Fruit fly (Drosophila melanogaster): Measurements from ENCODE around the gene Amt.

Gene Amt

DNA sequence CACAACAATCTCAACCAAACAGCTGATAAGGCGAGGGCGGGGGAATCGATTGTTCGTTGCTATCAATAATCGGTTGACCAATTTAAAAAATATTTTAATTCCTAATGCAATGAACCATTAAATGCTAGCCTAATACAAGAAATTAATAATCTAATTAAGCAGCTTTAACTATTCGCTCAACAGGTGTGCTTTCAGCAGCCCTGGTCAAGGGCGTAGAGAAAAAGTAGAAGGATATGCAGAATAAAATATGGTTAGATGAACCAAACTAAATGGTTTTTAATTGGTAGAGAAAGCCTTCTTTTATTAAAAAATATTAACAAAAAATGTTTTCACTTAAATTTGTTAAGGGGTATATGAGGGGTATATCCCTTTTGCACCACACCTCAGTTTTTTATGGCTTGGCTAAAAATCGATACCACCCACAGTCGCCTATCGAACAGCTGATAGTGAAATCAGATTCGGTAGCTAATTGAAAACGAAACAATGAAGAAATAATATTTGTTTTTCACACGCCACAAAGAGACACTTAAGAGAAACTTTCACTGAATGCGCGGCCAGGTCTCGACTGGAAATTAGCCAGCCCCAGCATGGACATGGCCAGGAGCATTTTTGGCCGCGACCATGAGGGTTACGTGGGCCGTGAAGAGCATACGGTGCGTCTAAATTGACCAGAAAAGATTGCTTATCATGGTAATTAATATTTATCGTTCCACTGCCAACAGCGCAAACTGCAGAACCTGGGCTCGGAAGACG is 29.9 kb downstream of the Amt start, which contains the start of the genes SIDL and CG12241 (continued):
- TF ChIP-seq CkIIα-i1 (GFP tag; IDR thresholded peaks at IDR 0.05) (no peak), CG17912 (GFP tag; optimal IDR thresholded peaks at IDR 0.05) (no peak), tap (tag; optimal IDR thresholded peaks at IDR 0.05) (no peak), CG4854 (GFP tag; optimal IDR thresholded peaks at IDR 0.05) (peak; percentile 73), pnt (GFP tag; optimal IDR thresholded peaks at IDR 0.05) (peak; percentile 77), CG10565 (GFP tag; optimal IDR thresholded peaks at IDR 0.05) (peak; percentile 16), Gug (GFP tag; IDR thresholded peaks at IDR 0.05) (peak; percentile 93; the same call in 3 of the 4 replicates), btn (GFP tag; optimal IDR thresholded peaks at IDR 0.05) (peak; percentile 37), CG4730 (GFP tag; IDR thresholded peaks at IDR 0.05) (peak; percentile 92), al (GFP tag; IDR thresholded peaks at IDR 0.05) (peak; percentile 94), ranshi (GFP tag; IDR thresholded peaks at IDR 0.05) (peak; percentile 96), nau (GFP tag; optimal IDR thresholded peaks at IDR 0.05) (no peak), ERR (GFP tag; optimal IDR thresholded peaks at IDR 0.05) (peak; percentile 77), nom (GFP tag; optimal IDR thresholded peaks at IDR 0.05) (peak; percentile 75), gfzf (GFP tag; optimal IDR thresholded peaks at IDR 0.05) (peak; percentile 15), scrt (GFP tag; optimal IDR thresholded peaks at IDR 0.05) (peak; percentile 90), ara (GFP tag; IDR thresholded peaks at IDR 0.05) (peak; percentile 90), CG1792 (GFP tag; optimal IDR thresholded peaks at IDR 0.05) (peak; percentile 71), CG5953 (GFP tag; IDR thresholded peaks at IDR 0.05) (no peak), Ets65A (GFP tag) (peak; percentile 98), lov (optimal IDR thresholded peaks at IDR 0.05) (no peak), lov (GFP tag; IDR thresholded peaks at IDR 0.05) (peak; percentile 88), CG3065 (GFP tag; optimal IDR thresholded peaks at IDR 0.05) (peak; percentile 67), CG8281 (tag; optimal IDR thresholded peaks at IDR 0.05) (no peak), CG43689 (GFP tag; IDR thresholded peaks at IDR 0.05) (no peak), nerfin-2 (GFP tag; IDR thresholded peaks at IDR 0.05; ENCODE audit: partially characterized antibody) (no peak), CG16813 (GFP tag; IDR thresholded peaks at IDR 0.05; ENCODE audit: partially characterized antibody) (peak; percentile 16; the same call in 1 of the 3 replicates), gsb-n (tag; optimal IDR thresholded peaks at IDR 0.05) (no peak), gro (GFP tag; optimal IDR thresholded peaks at IDR 0.05) (peak; percentile 91), CG34422 (GFP tag; IDR thresholded peaks at IDR 0.05) (peak; percentile 96), CG9609 (GFP tag; optimal IDR thresholded peaks at IDR 0.05) (peak; percentile 24), CG12299 (tag; optimal IDR thresholded peaks at IDR 0.05) (peak; percentile 48), CG12659 (GFP tag; optimal IDR thresholded peaks at IDR 0.05) (peak; percentile 69), ab (GFP tag; optimal IDR thresholded peaks at IDR 0.05) (no peak), CG31441 (GFP tag; IDR thresholded peaks at IDR 0.05) (peak; percentile 90), CG17802 (tag; optimal IDR thresholded peaks at IDR 0.05) (peak; percentile 42), CG12391 (tag; optimal IDR thresholded peaks at IDR 0.05) (peak; percentile 72), ham (GFP tag; IDR thresholded peaks at IDR 0.05) (no peak), zen2 (GFP tag; IDR thresholded peaks at IDR 0.05; ENCODE audit: partially characterized antibody) (no peak), sob (GFP tag; IDR thresholded peaks at IDR 0.05) (peak; percentile 93), Ada2b (GFP tag; IDR thresholded peaks at IDR 0.05) (peak; percentile 94), NfI (GFP tag; optimal IDR thresholded peaks at IDR 0.05) (peak; percentile 38), CG15601 (tag; optimal IDR thresholded peaks at IDR 0.05) (peak; percentile 18), sc (optimal IDR thresholded peaks at IDR 0.05) (no peak), sc (GFP tag; optimal IDR thresholded peaks at IDR 0.05) (no peak), CG18011 (GFP tag; optimal IDR thresholded peaks at IDR 0.05) (peak; percentile 50), crp (GFP tag; optimal IDR thresholded peaks at IDR 0.05) (peak; percentile 54 to 91), Six4 (GFP tag; optimal IDR thresholded peaks at IDR 0.05) (peak; percentile 65), Vsx1 (GFP tag; optimal IDR thresholded peaks at IDR 0.05) (peak; percentile 96), kah (GFP tag; optimal IDR thresholded peaks at IDR 0.05) (peak; percentile 77)

All from whole organism, embryonic.